Worm (Caenorhabditis elegans) whole organism, L4 larva: ENCODE results near the gene F10E7.11.

Experiments
- T20F7.1 ChIP-seq: fragments of 200-800 bp; sonication (Bioruptor generic); optimal IDR thresholded peaks from 2 replicates; lab custom pipeline; 2018; ENCODE audit warnings: mild to moderate bottlenecking, missing genetic modification characterization, missing compliant biosample characterization
- ceh-82 ChIP-seq: sonication (generic microtip); optimal IDR thresholded peaks from 2 replicates; lab custom pipeline; 2017; ENCODE audit warnings: missing biosample characterization, missing genetic modification characterization
- jun-1 ChIP-seq: fragments of 150-350 bp; optimal IDR thresholded peaks from 2 replicates; lab custom pipeline; 2014; ENCODE audit warnings: missing biosample characterization, missing genetic modification reagents, missing genetic modification characterization
- nhr-76 ChIP-seq: fragments of 150-350 bp; optimal IDR thresholded peaks from 2 replicates; lab custom pipeline; 2014; ENCODE audit warnings: missing biosample characterization, missing genetic modification characterization
- vab-7 ChIP-seq: fragments of 200-800 bp; sonication (Bioruptor generic); IDR thresholded peaks from 2 replicates; pipeline ENCODE4 v1.3.6; 2022; ENCODE audit warnings: missing genetic modification reagents, missing genetic modification characterization, missing compliant biosample characterization
- zag-1 ChIP-seq: fragments of 150-350 bp; optimal IDR thresholded peaks from 2 replicates; lab custom pipeline; 2014; ENCODE audit warnings: missing biosample characterization, missing genetic modification characterization

DNA sequence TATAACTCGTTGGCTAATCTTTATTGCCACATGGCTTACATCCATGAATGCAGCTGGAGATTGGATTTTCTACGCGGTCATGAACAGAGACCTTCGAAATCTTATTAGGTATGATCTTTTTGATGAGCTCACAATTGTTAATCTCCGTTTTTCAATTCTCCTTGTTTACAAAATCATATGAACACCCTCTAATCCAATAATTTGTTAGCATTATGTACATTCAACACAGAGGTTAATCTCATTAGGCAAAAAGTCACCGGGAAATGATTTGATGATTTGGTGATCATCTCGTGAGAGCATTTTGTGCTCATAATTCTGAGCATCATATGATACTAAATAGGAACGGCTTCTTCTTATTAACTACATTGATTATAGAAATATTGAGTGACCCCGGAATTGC lies 23.5 kb upstream of the F10E7.11 start:
- TF ChIP-seq jun-1 (tag; lab: Kevin White, UChicago) (no peak), nhr-76 (tag; lab: Kevin White, UChicago) (no peak), vab-7 (GFP tag; lab: Robert Waterston, UW) (no peak), T20F7.1 (GFP tag; lab: Kevin White, UChicago) (no peak), ceh-82 (tag; lab: Kevin White, UChicago) (no peak), zag-1 (tag; lab: Kevin White, UChicago) (no peak)
